Worm (Caenorhabditis elegans) whole organism, young adult: ENCODE data around the gene Y40B10A.5.

Experiments used
- T07F8.4 ChIP-seq: sonication (generic microtip); optimal IDR thresholded peaks from 2 replicates; lab custom pipeline; 2016; ENCODE audit warnings: mild to moderate bottlenecking, missing genetic modification characterization, moderate library complexity, missing compliant biosample characterization
- T26A5.8 ChIP-seq: sonication (generic microtip); optimal IDR thresholded peaks from 2 replicates; lab custom pipeline; 2016; ENCODE audit warnings: missing genetic modification characterization, missing compliant biosample characterization
- Y79H2A.3 ChIP-seq: fragments of 200-800 bp; sonication (Bioruptor generic); conservative IDR thresholded peaks from 2 replicates; pipeline ENCODE4 v1.3.6; 2022; ENCODE audit warnings: missing genetic modification reagents, missing genetic modification characterization, missing compliant biosample characterization
- ama-1 ChIP-seq, 3 experiments: fragments of 150-350 bp in 1 of 3; sonication (generic microtip) in 2 of 3; optimal IDR thresholded peaks; 2 replicates each; lab custom pipeline; 2014 to 2018; ENCODE audit warnings: missing biosample characterization in 2 of 3, missing genetic modification characterization in 2 of 3, missing genetic modification reagents in 2 of 3
- attf-5 ChIP-seq: fragments of 200-800 bp; sonication (Bioruptor generic); optimal IDR thresholded peaks from 2 replicates; lab custom pipeline; 2018; ENCODE audit warnings: mild to moderate bottlenecking, missing genetic modification characterization, missing compliant biosample characterization
- ccch-3 ChIP-seq: fragments of 200-800 bp; sonication (Bioruptor generic); optimal IDR thresholded peaks from 2 replicates; lab custom pipeline; 2018; ENCODE audit warnings: mild to moderate bottlenecking, missing genetic modification characterization, missing compliant biosample characterization
- hlh-12 ChIP-seq: sonication (generic microtip); optimal IDR thresholded peaks from 2 replicates; lab custom pipeline; 2016; ENCODE audit warnings: missing genetic modification characterization, missing compliant biosample characterization
- lin-54 ChIP-seq: fragments of 200-800 bp; sonication (Bioruptor generic); optimal IDR thresholded peaks from 2 replicates; lab custom pipeline; 2018; ENCODE audit warnings: mild to moderate bottlenecking, missing genetic modification characterization, missing compliant biosample characterization
- nfya-1 ChIP-seq: sonication (generic microtip); optimal IDR thresholded peaks from 2 replicates; lab custom pipeline; 2017; ENCODE audit warnings: antibody characterized with exemption, missing compliant biosample characterization, missing genetic modification characterization, borderline replicate concordance; ENCODE audit not compliant: insufficient read depth

DNA sequence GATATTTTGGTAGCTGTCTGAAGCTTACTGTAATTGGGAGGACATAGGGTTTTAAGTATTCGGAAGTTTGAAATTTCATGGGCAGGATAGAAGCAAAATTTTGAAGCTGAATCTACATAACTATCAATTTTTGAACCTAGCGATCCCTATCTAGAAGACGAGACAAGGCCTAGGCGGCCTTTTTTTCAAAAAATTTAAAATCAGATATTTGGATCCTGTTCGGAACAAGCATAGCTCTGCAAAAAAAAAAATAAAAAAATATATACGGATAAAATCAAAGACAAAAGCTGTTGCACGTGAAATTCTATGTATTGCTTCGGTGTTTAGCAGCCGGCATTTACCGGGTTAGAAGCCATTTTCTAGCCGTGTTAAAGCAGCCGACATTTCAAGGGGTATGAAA lies 49.3 kb upstream of the Y40B10A.5 start, which contains the start of gene F36F12.2:
- TF ChIP-seq ccch-3 (GFP tag; lab: Kevin White, UChicago), result no peak
- TF ChIP-seq hlh-12 (tag; lab: Kevin White, UChicago), result no peak
- TF ChIP-seq nfya-1 (tag; lab: Kevin White, UChicago), result no peak
- no peak for TF ChIP-seq attf-5
- no peak for TF ChIP-seq ama-1 (optimal IDR thresholded peaks at IDR 0.05; lab: Kevin White, UChicago)
- TF ChIP-seq ama-1 (GFP tag; optimal IDR thresholded peaks at IDR 0.05; lab: Kevin White, UChicago), result no peak
- no peak for TF ChIP-seq lin-54
- no peak for TF ChIP-seq T07F8.4
- TF ChIP-seq Y79H2A.3 (GFP tag; lab: Robert Waterston, UW), result no peak
- TF ChIP-seq T26A5.8 (tag; lab: Kevin White, UChicago), result no peak
